Worm (Caenorhabditis elegans): ENCODE data around the gene F57E7.2.
"Not testable (repeated sequence)": the region's sequence is repeated elsewhere in the genome, so short reads cannot be mapped to it uniquely, and the experiment has no call there.

The F57E7.2 gene

ce11 chrV:16483044-16483443, at the start of gene F57E7.2:
Gene F57E7.2, minus strand, starts transcription at chrV:16483144.
- no peak for TF ChIP-seq tra-4 (tag; optimal IDR thresholded peaks at IDR 0.05)
- TF ChIP-seq B0310.2 (tag; optimal IDR thresholded peaks at IDR 0.05), result no peak
- TF ChIP-seq aly-1 (tag; optimal IDR thresholded peaks at IDR 0.05), result no peak
- TF ChIP-seq ceh-13 (GFP tag; optimal IDR thresholded peaks at IDR 0.05), result no peak

ce11 chrV:16527796-16528195, 44.9 kb upstream of the F57E7.2 start, which contains the start of gene F36D3.16:
Gene F36D3.16, plus strand, starts transcription at chrV:16528096.
- no peak for TF ChIP-seq hmg-4 (GFP tag; optimal IDR thresholded peaks at IDR 0.05)

ce11 chrV:16526858-16527257, 43.9 kb upstream of the F57E7.2 start, which contains the start of gene F36D3.8:
Gene F36D3.8, plus strand, starts transcription at chrV:16527158.
- TF ChIP-seq F13C5.2 (tag; optimal IDR thresholded peaks at IDR 0.05), result no peak
- no peak for TF ChIP-seq hmg-4 (GFP tag; optimal IDR thresholded peaks at IDR 0.05)
- no peak for TF ChIP-seq sea-1 (GFP tag; conservative IDR thresholded peaks at IDR 0.05)
- no peak for TF ChIP-seq hmbx-1 (tag; optimal IDR thresholded peaks at IDR 0.05)
- TF ChIP-seq pes-1 (GFP tag; IDR thresholded peaks at IDR 0.05), result no peak
- TF ChIP-seq ama-1 (optimal IDR thresholded peaks at IDR 0.05), result no peak
- no peak for TF ChIP-seq tbx-11 (GFP tag; IDR thresholded peaks at IDR 0.05)

ce11 chrV:16522242-16522641, 39.3 kb upstream of the F57E7.2 start, which contains the start of gene srw-34:
Gene srw-34, minus strand, starts transcription at chrV:16522342.
- TF ChIP-seq scrt-1 (GFP tag; IDR thresholded peaks at IDR 0.05) (no peak), hmbx-1 (tag; optimal IDR thresholded peaks at IDR 0.05) (no peak), ets-7 (tag; optimal IDR thresholded peaks at IDR 0.05) (no peak), sea-1 (GFP tag; conservative IDR thresholded peaks at IDR 0.05) (no peak), pes-1 (GFP tag; IDR thresholded peaks at IDR 0.05) (no peak), B0310.2 (tag; optimal IDR thresholded peaks at IDR 0.05) (no peak), tbx-37 (GFP tag; conservative IDR thresholded peaks at IDR 0.05) (no peak), tra-4 (tag; optimal IDR thresholded peaks at IDR 0.05) (no peak), ceh-13 (GFP tag; optimal IDR thresholded peaks at IDR 0.05) (no peak), ceh-36 (tag; optimal IDR thresholded peaks at IDR 0.05) (no peak), hmg-4 (GFP tag; optimal IDR thresholded peaks at IDR 0.05) (no peak), hnd-1 (tag; optimal IDR thresholded peaks at IDR 0.05) (no peak), ama-1 (optimal IDR thresholded peaks at IDR 0.05) (no peak), F13C5.2 (tag; optimal IDR thresholded peaks at IDR 0.05) (no peak)

- no peak for TF ChIP-seq aly-1 (tag; optimal IDR thresholded peaks at IDR 0.05)
- no peak for TF ChIP-seq hnd-1 (tag; optimal IDR thresholded peaks at IDR 0.05)
Measured at ce11 chrV:16517619-16518018, 34.7 kb upstream of the F57E7.2 start, which contains the start of gene F36D3.4. Gene F36D3.4, minus strand, starts transcription at chrV:16517719.

ce11 chrV:16515140-16515539, 32.2 kb upstream of the F57E7.2 start, which contains the start of gene F36D3.5:
Gene F36D3.5, minus strand, starts transcription at chrV:16515240.
- TF ChIP-seq hmg-4 (GFP tag; optimal IDR thresholded peaks at IDR 0.05); tra-4 (tag; optimal IDR thresholded peaks at IDR 0.05); hnd-1 (tag; optimal IDR thresholded peaks at IDR 0.05): not testable (repeated sequence)

ce11 chrV:16508667-16509066, 25.7 kb upstream of the F57E7.2 start, which contains the start of gene srr-3:
Gene srr-3, minus strand, starts transcription at chrV:16508767.
- TF ChIP-seq hnd-1 (tag; optimal IDR thresholded peaks at IDR 0.05) (no peak), hmbx-1 (tag; optimal IDR thresholded peaks at IDR 0.05) (no peak), ceh-36 (tag; optimal IDR thresholded peaks at IDR 0.05) (no peak), hmg-4 (GFP tag; optimal IDR thresholded peaks at IDR 0.05) (no peak), aly-1 (tag; optimal IDR thresholded peaks at IDR 0.05) (no peak), ceh-13 (GFP tag; optimal IDR thresholded peaks at IDR 0.05) (no peak), B0310.2 (tag; optimal IDR thresholded peaks at IDR 0.05) (no peak)

ce11 chrV:16506650-16507049, 23.7 kb upstream of the F57E7.2 start:
- TF ChIP-seq hnd-1 (tag; optimal IDR thresholded peaks at IDR 0.05) (no peak), ama-1 (optimal IDR thresholded peaks at IDR 0.05) (no peak), hmg-4 (GFP tag; optimal IDR thresholded peaks at IDR 0.05) (no peak), B0310.2 (tag; optimal IDR thresholded peaks at IDR 0.05) (no peak), scrt-1 (GFP tag; IDR thresholded peaks at IDR 0.05) (no peak), flt-1 (GFP tag; IDR thresholded peaks at IDR 0.05) (no peak), ceh-13 (GFP tag; optimal IDR thresholded peaks at IDR 0.05) (no peak), ceh-36 (tag; optimal IDR thresholded peaks at IDR 0.05) (no peak), sea-1 (GFP tag; conservative IDR thresholded peaks at IDR 0.05) (no peak), tbx-11 (GFP tag; IDR thresholded peaks at IDR 0.05) (no peak)

ce11 chrV:16505828-16506227, 22.9 kb upstream of the F57E7.2 start, which contains the start of gene nhr-54:
Gene nhr-54, minus strand, starts transcription at chrV:16505928.
- TF ChIP-seq B0310.2 (tag; optimal IDR thresholded peaks at IDR 0.05), result no peak
- no peak for TF ChIP-seq hnd-1 (tag; optimal IDR thresholded peaks at IDR 0.05)
- TF ChIP-seq tbx-37 (GFP tag; conservative IDR thresholded peaks at IDR 0.05), result no peak
- TF ChIP-seq pes-1 (GFP tag; IDR thresholded peaks at IDR 0.05), result no peak
- no peak for TF ChIP-seq ceh-36 (tag; optimal IDR thresholded peaks at IDR 0.05)
- TF ChIP-seq hmg-4 (GFP tag; optimal IDR thresholded peaks at IDR 0.05), result no peak
- TF ChIP-seq scrt-1 (GFP tag; IDR thresholded peaks at IDR 0.05), result no peak
- no peak for TF ChIP-seq tra-4 (tag; optimal IDR thresholded peaks at IDR 0.05)
- TF ChIP-seq aly-1 (tag; optimal IDR thresholded peaks at IDR 0.05), result no peak
- TF ChIP-seq sea-1 (GFP tag; conservative IDR thresholded peaks at IDR 0.05), result no peak
- TF ChIP-seq F13C5.2 (tag; optimal IDR thresholded peaks at IDR 0.05), result no peak
- no peak for TF ChIP-seq ceh-13 (GFP tag; optimal IDR thresholded peaks at IDR 0.05)
- TF ChIP-seq flt-1 (GFP tag; IDR thresholded peaks at IDR 0.05), result no peak
- no peak for TF ChIP-seq hmbx-1 (tag; optimal IDR thresholded peaks at IDR 0.05)
- TF ChIP-seq ama-1 (optimal IDR thresholded peaks at IDR 0.05), result no peak

Data from whole organism, early embryonic.